Worm (Caenorhabditis elegans): ENCODE measurements around the gene Y71H2AM.20.

ce11 chrIII:2805084-2805483 is 19.3 kb upstream of the Y71H2AM.20 start, which contains the start of gene Y71H2AM.3:
- peak; percentile 68 for TF ChIP-seq ama-1 (optimal IDR thresholded peaks at IDR 0.05)
- TF ChIP-seq eor-1 (tag; optimal IDR thresholded peaks at IDR 0.05): no peak
- TF ChIP-seq mdl-1 (tag; optimal IDR thresholded peaks at IDR 0.05): no peak
- peak; percentile 26 for TF ChIP-seq nhr-23 (tag; optimal IDR thresholded peaks at IDR 0.05)
- no peak for TF ChIP-seq nhr-77 (tag; optimal IDR thresholded peaks at IDR 0.05)
- TF ChIP-seq pha-4 (tag; optimal IDR thresholded peaks at IDR 0.05): peak; percentile 56
- TF ChIP-seq ceh-82 (tag; optimal IDR thresholded peaks at IDR 0.05): no peak
